Fruit fly (Drosophila melanogaster) whole organism, adult: ENCODE data around the gene CG9444.

Experiments used
- CG11617 ChIP-seq: fragments of 200-800 bp; sonication (Bioruptor generic); optimal IDR thresholded peaks from 2 replicates; lab custom pipeline; 2017; ENCODE audit warnings: mild to moderate bottlenecking, missing biosample characterization, missing genetic modification reagents, missing genetic modification characterization
- CG12768 ChIP-seq: fragments of 200-800 bp; sonication (Bioruptor generic); optimal IDR thresholded peaks from 2 replicates; lab custom pipeline; 2017; ENCODE audit warnings: missing biosample characterization, missing genetic modification characterization, mild to moderate bottlenecking, moderate library complexity, missing genetic modification reagents
- CG14711 ChIP-seq: fragments of 200-800 bp; sonication (Bioruptor generic); optimal IDR thresholded peaks from 2 replicates; lab custom pipeline; 2018; ENCODE audit warnings: missing biosample characterization, mild to moderate bottlenecking, missing genetic modification characterization, moderate library complexity
- CG1620 ChIP-seq: fragments of 200-800 bp; sonication (Bioruptor generic); optimal IDR thresholded peaks from 2 replicates; lab custom pipeline; 2016; ENCODE audit warnings: missing biosample characterization, missing genetic modification characterization
- CG33017 ChIP-seq: fragments of 200-800 bp; sonication (Bioruptor generic); optimal IDR thresholded peaks from 2 replicates; lab custom pipeline; 2018; ENCODE audit warnings: missing biosample characterization, mild to moderate bottlenecking, missing genetic modification characterization, moderate library complexity
- CG5204 ChIP-seq: fragments of 200-800 bp; sonication (Bioruptor generic); optimal IDR thresholded peaks from 2 replicates; lab custom pipeline; 2016; ENCODE audit warnings: missing biosample characterization, missing genetic modification characterization
- CG7045 ChIP-seq: fragments of 200-800 bp; sonication (Bioruptor generic); optimal IDR thresholded peaks from 2 replicates; lab custom pipeline; 2017; ENCODE audit warnings: missing biosample characterization, mild to moderate bottlenecking, missing genetic modification characterization
- CG7101 ChIP-seq: fragments of 200-800 bp; sonication (Bioruptor generic); optimal IDR thresholded peaks from 2 replicates; lab custom pipeline; 2018; ENCODE audit warnings: missing biosample characterization, mild to moderate bottlenecking, missing genetic modification characterization, moderate library complexity
- Clk ChIP-seq: fragments of 200-800 bp; sonication (Bioruptor generic); optimal IDR thresholded peaks from 2 replicates; lab custom pipeline; 2017; ENCODE audit warnings: missing biosample characterization, missing genetic modification characterization
- Crg-1 ChIP-seq: fragments of 200-800 bp; sonication (Bioruptor generic); optimal IDR thresholded peaks from 2 replicates; lab custom pipeline; 2016; ENCODE audit warnings: missing biosample characterization, missing genetic modification characterization
- Hr96 ChIP-seq: fragments of 200-800 bp; sonication (Bioruptor generic); optimal IDR thresholded peaks from 2 replicates; lab custom pipeline; 2016; ENCODE audit warnings: missing biosample characterization, missing genetic modification characterization
- Mnt ChIP-seq: fragments of 200-800 bp; sonication (Bioruptor generic); optimal IDR thresholded peaks from 2 replicates; lab custom pipeline; 2016; ENCODE audit warnings: missing biosample characterization, mild to moderate bottlenecking, missing genetic modification characterization
- bab1 ChIP-seq: fragments of 200-800 bp; sonication (Bioruptor generic); optimal IDR thresholded peaks from 3 replicates; lab custom pipeline; 2019; ENCODE audit warnings: missing biosample characterization, mild to moderate bottlenecking, missing genetic modification characterization, moderate library complexity
- cic ChIP-seq: fragments of 200-800 bp; sonication (Bioruptor generic); optimal IDR thresholded peaks from 2 replicates; lab custom pipeline; 2017; ENCODE audit warnings: missing biosample characterization, mild to moderate bottlenecking, missing genetic modification characterization, moderate library complexity
- cnc ChIP-seq, 2 experiments: fragments of >200 bp; optimal IDR thresholded peaks; 2 replicates each; lab custom pipeline; 2017
- kay ChIP-seq: fragments of 200-800 bp; sonication (Bioruptor generic); peaks from one replicate; lab custom pipeline; 2016; ENCODE audit warnings: missing biosample characterization, missing genetic modification characterization, borderline replicate concordance
- ovo ChIP-seq: fragments of 200-800 bp; sonication (Bioruptor generic); optimal IDR thresholded peaks from 2 replicates; lab custom pipeline; 2016; ENCODE audit warnings: missing biosample characterization, missing genetic modification characterization
- pad ChIP-seq: fragments of 200-800 bp; sonication (Bioruptor generic); optimal IDR thresholded peaks from 3 replicates; lab custom pipeline; 2017; ENCODE audit warnings: missing biosample characterization, missing genetic modification characterization, mild to moderate bottlenecking, moderate library complexity, missing genetic modification reagents
- tj ChIP-seq: fragments of 200-800 bp; sonication (Bioruptor generic); optimal IDR thresholded peaks from 3 replicates; lab custom pipeline; 2017; ENCODE audit warnings: missing biosample characterization, mild to moderate bottlenecking, missing genetic modification characterization, moderate library complexity
- toe ChIP-seq: fragments of 200-800 bp; sonication (Bioruptor generic); optimal IDR thresholded peaks from 2 replicates; lab custom pipeline; 2016; ENCODE audit warnings: missing biosample characterization, missing genetic modification characterization

The CG9444 gene

DNA sequence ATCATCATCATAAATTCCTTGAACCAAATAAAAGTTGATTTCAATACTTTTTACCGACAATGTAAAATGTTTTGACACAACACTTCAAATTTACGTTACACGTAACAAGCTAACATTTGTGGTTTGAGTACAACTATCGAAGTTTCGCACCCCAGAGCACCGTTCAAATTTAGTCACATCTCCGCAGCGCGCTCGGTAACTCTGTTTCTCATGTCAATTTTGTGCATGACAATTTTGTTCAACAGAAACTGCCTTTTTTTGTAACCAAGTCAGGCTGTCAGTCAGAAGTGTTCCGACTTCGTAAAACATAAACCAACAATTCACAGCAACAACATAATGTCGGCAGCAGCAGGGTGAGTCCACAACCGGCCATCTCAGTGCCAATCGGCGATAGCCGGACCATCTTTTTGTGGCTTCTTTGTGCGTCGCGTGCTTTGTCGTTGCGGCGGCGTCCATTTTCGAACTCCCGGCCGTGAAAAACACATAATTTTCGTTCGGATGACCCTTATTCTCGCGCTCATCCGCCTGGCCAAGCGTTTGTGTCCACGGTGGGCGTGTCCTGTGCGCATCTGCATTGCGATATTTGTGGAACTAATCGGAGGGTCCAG is 6.2 kb downstream of the CG9444 start, which contains the start of gene p23:
TSS of gene p23 (plus strand) at position 194 of the 608 bp plus-strand sequence.
- TF ChIP-seq tj (GFP tag; lab: Kevin White, UChicago) (no peak), Clk (GFP tag; lab: Kevin White, UChicago) (no peak), ovo (peak; percentile 18), bab1 (GFP tag; lab: Kevin White, UChicago) (peak; percentile 61), Mnt (GFP tag; lab: Kevin White, UChicago) (peak; percentile 39), CG11617 (GFP tag; lab: Kevin White, UChicago) (no peak), cnc (optimal IDR thresholded peaks at IDR 0.05; lab: Kevin White, UChicago) (no peak), kay (no peak), CG33017 (tag; lab: Kevin White, UChicago) (no peak), toe (GFP tag; lab: Kevin White, UChicago) (no peak), CG14711 (tag; lab: Kevin White, UChicago) (peak; percentile 88), Hr96 (no peak), CG7045 (GFP tag; lab: Kevin White, UChicago) (no peak), CG1620 (GFP tag; lab: Kevin White, UChicago) (peak; percentile 49), CG5204 (GFP tag; lab: Kevin White, UChicago) (no peak), CG7101 (peak; percentile 12), CG12768 (GFP tag; lab: Kevin White, UChicago) (no peak), pad (GFP tag; lab: Kevin White, UChicago) (peak; percentile 4)

DNA sequence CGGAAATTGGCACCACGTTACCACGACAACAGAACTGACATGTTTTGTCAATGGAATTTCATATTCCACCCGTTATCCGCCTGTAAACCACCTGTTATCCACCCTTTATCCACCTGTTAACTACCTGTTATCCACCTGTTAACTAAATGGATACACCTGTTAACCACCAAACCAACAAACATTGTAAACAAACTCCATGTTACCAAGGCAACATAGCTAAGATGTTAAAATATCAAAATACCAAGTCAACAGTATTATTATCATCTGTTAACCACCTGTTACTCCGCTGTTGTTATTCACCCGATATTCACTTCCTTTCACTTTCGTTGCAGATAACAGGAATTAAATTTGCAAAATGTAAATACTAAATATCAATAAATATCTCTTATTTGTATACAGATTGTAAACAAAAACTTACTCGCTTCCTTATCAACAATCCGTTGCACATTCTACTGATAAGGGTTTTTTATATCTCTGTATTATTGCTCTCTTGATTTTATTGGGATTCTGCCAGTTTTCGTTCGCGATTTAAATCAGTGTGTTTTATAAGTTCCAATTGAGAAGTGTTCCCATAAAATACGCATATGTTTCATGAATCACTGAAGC is 9.0 kb downstream of the CG9444 start, which contains the start of gene Nepl12:
TSS of gene Nepl12 (plus strand) at position 556 of the 606 bp plus-strand sequence.
- TF ChIP-seq cnc (optimal IDR thresholded peaks at IDR 0.05; lab: Kevin White, UChicago) = no peak
- no peak for TF ChIP-seq Clk (GFP tag; lab: Kevin White, UChicago)
- no peak for TF ChIP-seq Crg-1 (GFP tag; lab: Kevin White, UChicago)
- no peak for TF ChIP-seq Hr96
- peak; percentile 7 for TF ChIP-seq pad (GFP tag; lab: Kevin White, UChicago)
- no peak for TF ChIP-seq CG1620 (GFP tag; lab: Kevin White, UChicago)
- peak; percentile 63 for TF ChIP-seq CG12768 (GFP tag; lab: Kevin White, UChicago)
- TF ChIP-seq bab1 (GFP tag; lab: Kevin White, UChicago) = no peak
- no peak for TF ChIP-seq CG7101
- TF ChIP-seq CG33017 (tag; lab: Kevin White, UChicago) = no peak
- TF ChIP-seq ovo = peak; percentile 3
- no peak for TF ChIP-seq CG5204 (GFP tag; lab: Kevin White, UChicago)
- TF ChIP-seq CG14711 (tag; lab: Kevin White, UChicago) = no peak
- peak; percentile 5 for TF ChIP-seq Mnt (GFP tag; lab: Kevin White, UChicago)
- no peak for TF ChIP-seq CG11617 (GFP tag; lab: Kevin White, UChicago)
- TF ChIP-seq cic = peak; percentile 80
- TF ChIP-seq tj (GFP tag; lab: Kevin White, UChicago) = no peak
- TF ChIP-seq kay = no peak
- TF ChIP-seq toe (GFP tag; lab: Kevin White, UChicago) = no peak
- no peak for TF ChIP-seq CG7045 (GFP tag; lab: Kevin White, UChicago)

DNA sequence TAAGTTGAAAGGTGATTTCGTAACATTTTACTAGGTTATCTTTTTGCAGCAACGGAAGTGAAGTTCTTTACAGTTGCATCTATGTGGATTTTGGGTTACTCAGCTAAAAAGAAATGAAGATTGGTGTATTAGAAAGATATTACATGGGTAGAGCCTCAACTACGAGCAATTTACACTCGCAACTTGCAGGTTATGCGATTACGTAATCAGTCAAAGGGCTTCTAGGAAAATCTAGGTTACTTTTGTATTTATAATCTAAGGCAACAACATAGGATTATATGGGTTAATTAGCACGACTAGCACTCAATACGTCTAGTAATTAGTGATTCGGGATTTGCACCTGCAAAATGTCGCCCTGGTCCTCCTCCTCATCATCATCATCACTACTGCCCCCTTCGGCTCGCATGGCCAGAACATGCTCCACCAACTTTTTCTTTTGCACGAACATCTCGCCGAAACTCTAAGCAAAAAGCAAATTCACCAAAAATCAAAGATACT is 9.8 kb downstream of the CG9444 start, which contains the start of gene Dhc1:
TSS of gene Dhc1 (minus strand) at position 448 of the 498 bp plus-strand sequence.
- TF ChIP-seq toe (GFP tag; lab: Kevin White, UChicago) (no peak), Hr96 (no peak), ovo (no peak), Crg-1 (GFP tag; lab: Kevin White, UChicago) (no peak), Clk (GFP tag; lab: Kevin White, UChicago) (no peak), cnc (optimal IDR thresholded peaks at IDR 0.05; lab: Kevin White, UChicago) (no peak), CG33017 (tag; lab: Kevin White, UChicago) (no peak), Mnt (GFP tag; lab: Kevin White, UChicago) (no peak), CG1620 (GFP tag; lab: Kevin White, UChicago) (no peak), kay (no peak), cic (no peak), pad (GFP tag; lab: Kevin White, UChicago) (no peak), CG7101 (no peak), CG12768 (GFP tag; lab: Kevin White, UChicago) (no peak), CG11617 (GFP tag; lab: Kevin White, UChicago) (no peak), bab1 (GFP tag; lab: Kevin White, UChicago) (no peak), tj (GFP tag; lab: Kevin White, UChicago) (no peak), CG7045 (GFP tag; lab: Kevin White, UChicago) (no peak), CG14711 (tag; lab: Kevin White, UChicago) (no peak), CG5204 (GFP tag; lab: Kevin White, UChicago) (no peak)

DNA sequence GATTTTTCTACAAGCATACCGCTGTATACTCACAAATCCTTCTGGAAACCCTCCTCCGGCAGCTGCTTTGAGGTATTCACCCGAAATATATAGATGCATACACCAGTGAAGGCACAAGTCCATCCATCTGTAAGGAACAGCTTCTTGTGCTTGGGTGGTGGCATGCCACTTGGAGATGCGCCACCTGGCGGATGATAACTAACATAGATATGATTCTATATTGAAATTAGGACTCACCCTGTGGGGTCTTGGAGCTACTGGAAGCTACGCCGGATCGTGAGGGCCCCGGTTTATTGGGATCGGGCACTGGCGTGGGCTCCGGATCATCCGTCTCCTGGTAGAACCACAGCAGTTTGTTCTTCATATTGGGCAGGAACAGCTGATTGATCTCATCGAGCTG is 10.9 kb downstream of the CG9444 start:
- TF ChIP-seq tj (GFP tag; lab: Kevin White, UChicago) = no peak
- TF ChIP-seq cic = no peak
- TF ChIP-seq CG12768 (GFP tag; lab: Kevin White, UChicago) = no peak
- no peak for TF ChIP-seq Clk (GFP tag; lab: Kevin White, UChicago)
- TF ChIP-seq pad (GFP tag; lab: Kevin White, UChicago) = no peak
- no peak for TF ChIP-seq CG14711 (tag; lab: Kevin White, UChicago)

DNA sequence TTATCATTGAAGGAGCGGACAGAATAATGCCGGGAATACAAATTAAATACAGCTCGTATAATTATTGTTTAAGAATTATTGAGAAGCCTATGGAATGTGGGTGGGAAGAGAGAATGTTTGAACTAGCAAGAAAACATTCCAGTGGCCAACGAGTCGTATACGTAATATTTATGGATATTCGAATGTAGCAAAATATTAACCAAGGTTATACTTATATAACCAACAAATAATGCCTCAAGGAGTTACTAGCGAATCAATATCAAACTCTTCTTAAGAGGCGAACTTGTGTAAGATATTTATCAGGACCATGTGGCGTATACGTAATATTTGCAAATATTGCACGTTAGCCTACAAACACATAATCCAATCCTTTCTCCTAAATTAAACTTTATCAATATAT is 18.7 kb downstream of the CG9444 start:
- no peak for TF ChIP-seq CG12768 (GFP tag; lab: Kevin White, UChicago)
- TF ChIP-seq ovo = no peak
- no peak for TF ChIP-seq CG7045 (GFP tag; lab: Kevin White, UChicago)
